In genomic region chrX:4202235-4202794, dm6 we compare ENCODE assay signal across 3 fruit fly cellular contexts.
TF ChIP-seq lines count a peak whose summit lies in the region.

No protein-coding gene starts in this region.

- TF ChIP-seq CTCF in whole organism, embryonic (GFP tag; optimal IDR thresholded peaks at IDR 0.05; lab: Kevin White, UChicago) = no peak

TF ChIP-seq in whole organism, adult, 20 proteins besides CTCF, POLR2A, EP300 and RAD21:
- TF ChIP-seq Clk (GFP tag; optimal IDR thresholded peaks at IDR 0.05; lab: Kevin White, UChicago) = no peak
- peak; percentile 74 for TF ChIP-seq cic (GFP tag; optimal IDR thresholded peaks at IDR 0.05; lab: Kevin White, UChicago)
- peak; percentile 57 for TF ChIP-seq Mnt (GFP tag; optimal IDR thresholded peaks at IDR 0.05; lab: Kevin White, UChicago)
- TF ChIP-seq CG11617 (GFP tag; optimal IDR thresholded peaks at IDR 0.05; lab: Kevin White, UChicago) = peak; percentile 68
- peak; percentile 17 for TF ChIP-seq tj (GFP tag; optimal IDR thresholded peaks at IDR 0.05; lab: Kevin White, UChicago)
- no peak for TF ChIP-seq cnc (optimal IDR thresholded peaks at IDR 0.05; lab: Kevin White, UChicago)
- TF ChIP-seq kay (GFP tag; lab: Kevin White, UChicago; ENCODE audit: borderline replicate concordance) = no peak
- TF ChIP-seq ovo (GFP tag; optimal IDR thresholded peaks at IDR 0.05; lab: Kevin White, UChicago) = peak; percentile 59
- TF ChIP-seq CG12768 (GFP tag; optimal IDR thresholded peaks at IDR 0.05; lab: Kevin White, UChicago) = peak; percentile 17
- no peak for TF ChIP-seq toe (GFP tag; optimal IDR thresholded peaks at IDR 0.05; lab: Kevin White, UChicago)
- peak; percentile 55 for TF ChIP-seq CG14711 (tag; optimal IDR thresholded peaks at IDR 0.05; lab: Kevin White, UChicago)
- peak; percentile 42 for TF ChIP-seq Hr96 (GFP tag; optimal IDR thresholded peaks at IDR 0.05; lab: Kevin White, UChicago)
- peak; percentile 81 for TF ChIP-seq Crg-1 (GFP tag; optimal IDR thresholded peaks at IDR 0.05; lab: Kevin White, UChicago)
- TF ChIP-seq CG7101 (tag; optimal IDR thresholded peaks at IDR 0.05; lab: Kevin White, UChicago) = peak; percentile 81
- TF ChIP-seq pad (GFP tag; optimal IDR thresholded peaks at IDR 0.05; lab: Kevin White, UChicago) = peak; percentile 47
- no peak for TF ChIP-seq bab1 (GFP tag; optimal IDR thresholded peaks at IDR 0.05; lab: Kevin White, UChicago)
- TF ChIP-seq CG33017 (tag; optimal IDR thresholded peaks at IDR 0.05; lab: Kevin White, UChicago) = peak; percentile 66
- peak; percentile 53 for TF ChIP-seq CG7045 (GFP tag; optimal IDR thresholded peaks at IDR 0.05; lab: Kevin White, UChicago)
- peak; percentile 27 for TF ChIP-seq CG1620 (GFP tag; optimal IDR thresholded peaks at IDR 0.05; lab: Kevin White, UChicago)
- no peak for TF ChIP-seq CG5204 (GFP tag; optimal IDR thresholded peaks at IDR 0.05; lab: Kevin White, UChicago)

TF ChIP-seq in whole organism, embryonic, 481 proteins besides CTCF, POLR2A, EP300 and RAD21 (continues in another document):
- TF ChIP-seq Dp (GFP tag; optimal IDR thresholded peaks at IDR 0.05; lab: Kevin White, UChicago) (no peak), btn (GFP tag; optimal IDR thresholded peaks at IDR 0.05; lab: Kevin White, UChicago) (no peak), CG11560 (tag; IDR thresholded peaks at IDR 0.05; lab: Robert Waterston, UW) (no peak), CG6765 (GFP tag; optimal IDR thresholded peaks at IDR 0.05; lab: Kevin White, UChicago) (peak; percentile 14), tgo (GFP tag; IDR thresholded peaks at IDR 0.05; lab: Robert Waterston, UW) (no peak), Kr (GFP tag; optimal IDR thresholded peaks at IDR 0.05; lab: Kevin White, UChicago) (peak; percentile 30), zen2 (GFP tag; IDR thresholded peaks at IDR 0.05; lab: Robert Waterston, UW; ENCODE audit: partially characterized antibody) (no peak), CHES-1-like (GFP tag; optimal IDR thresholded peaks at IDR 0.05; lab: Kevin White, UChicago) (peak; percentile 7), lilli (GFP tag; optimal IDR thresholded peaks at IDR 0.05; lab: Kevin White, UChicago) (no peak), sob (GFP tag; IDR thresholded peaks at IDR 0.05; lab: Robert Waterston, UW) (no peak), Trl (optimal IDR thresholded peaks at IDR 0.05; lab: Kevin White, UChicago) (no peak), Trl (GFP tag; optimal IDR thresholded peaks at IDR 0.05; lab: Kevin White, UChicago) (peak; percentile 16), Dad (GFP tag; optimal IDR thresholded peaks at IDR 0.05; lab: Kevin White, UChicago) (no peak), Usf (GFP tag; optimal IDR thresholded peaks at IDR 0.05; lab: Kevin White, UChicago) (no peak), CG33213 (GFP tag; optimal IDR thresholded peaks at IDR 0.05; lab: Kevin White, UChicago) (peak; percentile 43), CG8281 (tag; optimal IDR thresholded peaks at IDR 0.05; lab: Kevin White, UChicago) (peak; percentile 15), HLH54F (GFP tag; optimal IDR thresholded peaks at IDR 0.05; lab: Kevin White, UChicago) (no peak), CG1233 (GFP tag; optimal IDR thresholded peaks at IDR 0.05; lab: Kevin White, UChicago) (peak; percentile 71), sima (GFP tag; optimal IDR thresholded peaks at IDR 0.05; lab: Kevin White, UChicago) (no peak), bab2 (GFP tag; optimal IDR thresholded peaks at IDR 0.05; lab: Kevin White, UChicago) (peak; percentile 16), tin (GFP tag; optimal IDR thresholded peaks at IDR 0.05; lab: Kevin White, UChicago) (no peak), kah (GFP tag; optimal IDR thresholded peaks at IDR 0.05; lab: Kevin White, UChicago) (no peak), pita (GFP tag; optimal IDR thresholded peaks at IDR 0.05; lab: Kevin White, UChicago) (no peak), Hand (GFP tag; optimal IDR thresholded peaks at IDR 0.05; lab: Kevin White, UChicago) (no peak), Mes4 (GFP tag; optimal IDR thresholded peaks at IDR 0.05; lab: Kevin White, UChicago) (no peak), ken (GFP tag; IDR thresholded peaks at IDR 0.05; lab: Robert Waterston, UW) (no peak), jumu (GFP tag; optimal IDR thresholded peaks at IDR 0.05; lab: Kevin White, UChicago) (no peak), CG17359 (tag; optimal IDR thresholded peaks at IDR 0.05; lab: Kevin White, UChicago) (peak; percentile 51), CG5245 (GFP tag; optimal IDR thresholded peaks at IDR 0.05; lab: Kevin White, UChicago) (no peak), pros (GFP tag; optimal IDR thresholded peaks at IDR 0.05; lab: Kevin White, UChicago) (peak; percentile 44), CG2678 (tag; optimal IDR thresholded peaks at IDR 0.05; lab: Kevin White, UChicago) (peak; percentile 70), h (optimal IDR thresholded peaks at IDR 0.05; lab: Kevin White, UChicago) (no peak), Atf3 (GFP tag; optimal IDR thresholded peaks at IDR 0.05; lab: Kevin White, UChicago) (no peak), scrt (GFP tag; optimal IDR thresholded peaks at IDR 0.05; lab: Kevin White, UChicago) (peak; percentile 54), CG8089 (GFP tag; optimal IDR thresholded peaks at IDR 0.05; lab: Kevin White, UChicago) (no peak), sr (GFP tag; IDR thresholded peaks at IDR 0.05; lab: Robert Waterston, UW) (no peak), lov (optimal IDR thresholded peaks at IDR 0.05; lab: Kevin White, UChicago) (no peak), lov (GFP tag; IDR thresholded peaks at IDR 0.05; lab: Robert Waterston, UW) (no peak), CG10431 (GFP tag; optimal IDR thresholded peaks at IDR 0.05; lab: Kevin White, UChicago) (peak; percentile 19)

TF ChIP-seq in whole organism, prepupa, 60 proteins besides CTCF, POLR2A, EP300 and RAD21:
- TF ChIP-seq Sox15 (GFP tag; optimal IDR thresholded peaks at IDR 0.05; lab: Kevin White, UChicago) (no peak), fkh (GFP tag; optimal IDR thresholded peaks at IDR 0.05; lab: Kevin White, UChicago) (peak; percentile 89)
